Fruit fly (Drosophila melanogaster): Measurements from ENCODE around the gene pcx.

dm6 chrX:2283470-2283869 lies 58.4 kb downstream of the pcx start:
- TF ChIP-seq pan (optimal IDR thresholded peaks at IDR 0.05) (no peak), Hr78 (GFP tag; optimal IDR thresholded peaks at IDR 0.05) (no peak), CG9705 (GFP tag; optimal IDR thresholded peaks at IDR 0.05) (no peak), brk (GFP tag; optimal IDR thresholded peaks at IDR 0.05) (no peak), usp (GFP tag; optimal IDR thresholded peaks at IDR 0.05) (no peak), HLH106 (tag; optimal IDR thresholded peaks at IDR 0.05) (no peak), lola (GFP tag; optimal IDR thresholded peaks at IDR 0.05) (no peak)

Measured in whole organism, wandering third instar larva.